Fruit fly (Drosophila melanogaster) Kc167 (cell line): Measurements from ENCODE around the gene Eip93F.

Experiments used
- Myc ChIP-seq: fragments of >200 bp; optimal IDR thresholded peaks from 2 replicates; lab custom pipeline; 2017; ENCODE audit warnings: missing external identifiers
- Sin3A ChIP-seq: fragments of >200 bp; optimal IDR thresholded peaks from 2 replicates; lab custom pipeline; 2018; ENCODE audit warnings: missing external identifiers
- h ChIP-seq: fragments of >200 bp; optimal IDR thresholded peaks from 3 replicates; lab custom pipeline; 2018; ENCODE audit warnings: missing external identifiers
- insv ChIP-seq: fragments of >200 bp; optimal IDR thresholded peaks from 3 replicates; lab custom pipeline; 2018; ENCODE audit warnings: missing external identifiers
- ttk ChIP-seq: sonication (Bioruptor generic); optimal IDR thresholded peaks from 2 replicates; lab custom pipeline; 2017; ENCODE audit warnings: missing external identifiers

dm6 chr3R:21906867-21907266, 42.0 kb upstream of the Eip93F start:
- TF ChIP-seq ttk (no peak), insv (lab: Kevin White, UChicago) (no peak), Sin3A (lab: Kevin White, UChicago) (no peak), h (lab: Kevin White, UChicago) (no peak), Myc (no peak)
